Worm (Caenorhabditis elegans) whole organism, L1 larva: ENCODE measurements around the gene ptr-18.
A peak's percentile ranks its signal among the peaks of the same experiment; 100 is the strongest.

Experiments
- alr-1 ChIP-seq: fragments of 200-800 bp; sonication (Bioruptor generic); optimal IDR thresholded peaks from 2 replicates; lab custom pipeline; 2018; ENCODE audit warnings: borderline replicate concordance, mild to moderate bottlenecking, missing genetic modification characterization, missing compliant biosample characterization
- aly-2 ChIP-seq: fragments of 150-350 bp; optimal IDR thresholded peaks from 2 replicates; lab custom pipeline; 2014; ENCODE audit warnings: missing biosample characterization, missing genetic modification characterization
- ama-1 ChIP-seq: fragments of 150-350 bp; optimal IDR thresholded peaks from 2 replicates; lab custom pipeline; 2014
- blmp-1 ChIP-seq: fragments of 150-350 bp; optimal IDR thresholded peaks from 2 replicates; lab custom pipeline; 2014; ENCODE audit warnings: missing biosample characterization, missing genetic modification characterization
- ceh-63 ChIP-seq: fragments of 200-800 bp; sonication (Bioruptor generic); optimal IDR thresholded peaks from 2 replicates; lab custom pipeline; 2018; ENCODE audit warnings: mild to moderate bottlenecking, missing genetic modification characterization, missing compliant biosample characterization
- ceh-8 ChIP-seq: fragments of 200-800 bp; sonication (Bioruptor generic); optimal IDR thresholded peaks from 2 replicates; lab custom pipeline; 2018; ENCODE audit warnings: mild to moderate bottlenecking, missing genetic modification characterization, moderate library complexity, missing compliant biosample characterization
- ceh-88 ChIP-seq: fragments of 200-800 bp; sonication (Bioruptor generic); IDR thresholded peaks from 2 replicates; pipeline ENCODE4 v1.3.6; 2022; ENCODE audit warnings: missing genetic modification characterization, missing compliant biosample characterization
- ceh-90 ChIP-seq: sonication (generic microtip); optimal IDR thresholded peaks from 2 replicates; lab custom pipeline; 2016; ENCODE audit warnings: missing genetic modification characterization, missing compliant biosample characterization
- ces-1 ChIP-seq: fragments of 150-350 bp; optimal IDR thresholded peaks from 2 replicates; lab custom pipeline; 2014; ENCODE audit warnings: missing biosample characterization, missing genetic modification reagents, missing genetic modification characterization
- efl-1 ChIP-seq, 4 experiments: fragments of 150-350 bp; optimal IDR thresholded peaks in 3 of 4; peaks in 1 of 4; 1 replicate in 1 of 4; 2 replicates in 3 of 4; lab custom pipeline; 2014; ENCODE audit warnings: missing biosample characterization in 2 of 4, missing genetic modification characterization in 2 of 4, missing genetic modification reagents in 2 of 4
- elt-2 ChIP-seq: sonication (generic microtip); optimal IDR thresholded peaks from 2 replicates; lab custom pipeline; 2016; ENCODE audit warnings: missing genetic modification characterization, mild to moderate bottlenecking, inconsistent platforms, missing compliant biosample characterization, missing genetic modification reagents
- elt-3 ChIP-seq, 6 experiments: fragments of 150-350 bp in 1 of 6; sonication (generic microtip); optimal IDR thresholded peaks; 2 replicates each; lab custom pipeline; 2017 to 2018; ENCODE audit warnings: missing biosample characterization in 6 of 6, missing genetic modification characterization in 6 of 6, inconsistent platforms in 1 of 6
- fkh-8 ChIP-seq: sonication (generic microtip); optimal IDR thresholded peaks from 2 replicates; lab custom pipeline; 2016; ENCODE audit warnings: mild to moderate bottlenecking, missing genetic modification characterization, missing compliant biosample characterization
- hlh-4 ChIP-seq: sonication (generic microtip); optimal IDR thresholded peaks from 2 replicates; lab custom pipeline; 2016; ENCODE audit warnings: mild to moderate bottlenecking, missing genetic modification characterization, missing compliant biosample characterization
- lin-14 ChIP-seq: fragments of 200-800 bp; sonication (Bioruptor generic); optimal IDR thresholded peaks from 2 replicates; lab custom pipeline; 2018; ENCODE audit warnings: mild to moderate bottlenecking, missing genetic modification characterization, moderate library complexity, missing compliant biosample characterization
- mab-9 ChIP-seq: fragments of 200-800 bp; sonication (Bioruptor generic); IDR thresholded peaks from 2 replicates; pipeline ENCODE4 v1.3.6; 2022; ENCODE audit warnings: missing genetic modification reagents, missing genetic modification characterization, missing compliant biosample characterization
- nhr-20 ChIP-seq: sonication (generic microtip); optimal IDR thresholded peaks from 2 replicates; lab custom pipeline; 2016; ENCODE audit warnings: mild to moderate bottlenecking, missing genetic modification characterization, missing compliant biosample characterization
- nhr-71 ChIP-seq: sonication (generic microtip); optimal IDR thresholded peaks from 2 replicates; lab custom pipeline; 2016; ENCODE audit warnings: mild to moderate bottlenecking, missing genetic modification characterization, moderate library complexity, missing compliant biosample characterization
- nhr-76 ChIP-seq: sonication (generic microtip); optimal IDR thresholded peaks from 2 replicates; lab custom pipeline; 2017; ENCODE audit warnings: missing biosample characterization, missing genetic modification characterization
- nhr-84 ChIP-seq: sonication (generic microtip); optimal IDR thresholded peaks from 2 replicates; lab custom pipeline; 2017; ENCODE audit warnings: missing biosample characterization, missing genetic modification characterization
- nhr-85 ChIP-seq: sonication (generic microtip); peaks from one replicate; lab custom pipeline; 2016; ENCODE audit warnings: missing genetic modification characterization, inconsistent platforms, missing compliant biosample characterization
- pqm-1 ChIP-seq: sonication (generic microtip); optimal IDR thresholded peaks from 3 replicates; lab custom pipeline; 2017; ENCODE audit warnings: missing biosample characterization, missing genetic modification characterization
- rnt-1 ChIP-seq: sonication (generic microtip); optimal IDR thresholded peaks from 2 replicates; lab custom pipeline; 2016; ENCODE audit warnings: mild to moderate bottlenecking, missing genetic modification characterization, moderate library complexity, missing compliant biosample characterization
- snu-23 ChIP-seq: sonication (generic microtip); optimal IDR thresholded peaks from 2 replicates; lab custom pipeline; 2016; ENCODE audit warnings: missing genetic modification characterization, missing compliant biosample characterization
- sup-37 ChIP-seq: fragments of 200-800 bp; sonication (Bioruptor generic); optimal IDR thresholded peaks from 2 replicates; lab custom pipeline; 2018; ENCODE audit warnings: mild to moderate bottlenecking, missing genetic modification characterization, missing compliant biosample characterization
- tbx-2 ChIP-seq: sonication (generic microtip); optimal IDR thresholded peaks from 2 replicates; lab custom pipeline; 2016; ENCODE audit warnings: missing genetic modification characterization, missing compliant biosample characterization
- unc-130 ChIP-seq: fragments of 150-350 bp; optimal IDR thresholded peaks from 2 replicates; lab custom pipeline; 2017; ENCODE audit warnings: missing biosample characterization, missing genetic modification characterization, inconsistent platforms
- unc-98 ChIP-seq: fragments of 200-800 bp; sonication (Bioruptor generic); IDR thresholded peaks from 2 replicates; pipeline ENCODE4 v1.3.6; 2022; ENCODE audit warnings: missing genetic modification characterization, missing compliant biosample characterization
- vab-15 ChIP-seq: sonication (generic microtip); optimal IDR thresholded peaks from 2 replicates; lab custom pipeline; 2017; ENCODE audit warnings: missing genotype, mild to moderate bottlenecking, missing genetic modification characterization, missing compliant biosample characterization
- zag-1 ChIP-seq: fragments of 150-350 bp; optimal IDR thresholded peaks from 2 replicates; lab custom pipeline; 2014; ENCODE audit warnings: missing biosample characterization, missing genetic modification characterization
- zip-4 ChIP-seq: fragments of 200-800 bp; sonication (Bioruptor generic); optimal IDR thresholded peaks from 2 replicates; lab custom pipeline; 2018; ENCODE audit warnings: mild to moderate bottlenecking, missing genetic modification characterization, moderate library complexity, missing compliant biosample characterization
- ztf-11 ChIP-seq, 2 experiments: sonication (generic microtip); optimal IDR thresholded peaks; 2 replicates each; lab custom pipeline; 2016 to 2017; ENCODE audit warnings: missing genetic modification characterization in 2 of 2, missing biosample characterization in 1 of 2, missing compliant biosample characterization in 1 of 2

ptr-18 gene

DNA sequence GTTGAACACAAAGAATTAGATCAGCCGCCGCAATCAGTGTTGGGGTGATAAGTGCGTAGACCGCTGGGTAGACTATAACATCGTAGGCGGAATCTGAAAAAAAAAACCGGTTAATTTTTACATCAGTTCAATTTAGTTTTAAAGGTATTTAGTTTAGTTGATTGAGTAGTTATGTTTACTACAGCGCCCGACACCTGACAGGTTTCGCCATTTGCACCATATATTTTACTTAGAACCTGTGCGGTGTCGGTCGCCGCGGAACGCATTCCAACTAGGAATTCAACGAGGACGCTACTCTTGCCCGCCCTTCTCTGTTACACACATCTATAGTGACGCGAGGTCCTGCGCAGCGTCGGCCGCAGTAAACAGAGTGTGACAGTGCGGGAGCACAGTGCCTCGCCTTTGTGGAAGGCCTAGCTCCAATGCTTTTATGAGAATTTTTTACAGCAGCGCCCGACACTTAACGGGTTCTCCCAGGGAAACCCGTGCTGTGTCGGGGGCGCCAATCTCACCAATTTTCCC, 3.2 kb downstream of the ptr-18 start:
- TF ChIP-seq unc-130 (tag; lab: Kevin White, UChicago): no peak
- no peak for TF ChIP-seq nhr-84
- TF ChIP-seq mab-9 (GFP tag; lab: Robert Waterston, UW): no peak
- no peak for TF ChIP-seq elt-3 (tag; optimal IDR thresholded peaks at IDR 0.05; lab: Kevin White, UChicago)
- TF ChIP-seq ceh-63: no peak
- TF ChIP-seq alr-1 (tag; lab: Kevin White, UChicago): no peak
- TF ChIP-seq aly-2: no peak
- TF ChIP-seq nhr-76: no peak
- TF ChIP-seq unc-98 (GFP tag; lab: Robert Waterston, UW): no peak
- no peak for TF ChIP-seq ztf-11 (tag; optimal IDR thresholded peaks at IDR 0.05; lab: Kevin White, UChicago)
- no peak for TF ChIP-seq ces-1 (GFP tag; lab: Kevin White, UChicago)

DNA sequence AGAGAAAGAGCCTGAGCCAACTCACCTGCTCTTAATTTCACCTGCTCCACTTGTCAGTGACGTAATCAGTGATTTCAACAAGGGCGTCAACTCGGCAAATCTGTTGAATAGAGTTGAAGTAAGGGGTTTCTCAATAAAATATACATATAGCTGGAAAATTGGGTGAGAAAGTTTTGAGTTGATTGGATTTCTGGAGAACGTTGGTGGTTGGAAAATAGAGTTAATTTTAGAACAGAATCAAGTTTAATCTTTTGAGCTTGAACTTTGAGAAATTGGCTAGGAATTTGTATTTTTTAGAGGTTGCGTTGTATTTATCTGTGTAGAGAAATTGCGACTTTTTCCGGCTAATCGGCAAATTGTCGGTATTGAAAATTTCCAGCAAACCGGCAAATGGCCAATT, 4.3 kb downstream of the ptr-18 start, which contains the start of gene Y38F1A.4:
Gene Y38F1A.4 (minus strand): TSS at position 101 of the 400 bp plus-strand sequence.
- TF ChIP-seq hlh-4 (tag; lab: Kevin White, UChicago) (peak; percentile 82), ama-1 (lab: Kevin White, UChicago) (no peak)

DNA sequence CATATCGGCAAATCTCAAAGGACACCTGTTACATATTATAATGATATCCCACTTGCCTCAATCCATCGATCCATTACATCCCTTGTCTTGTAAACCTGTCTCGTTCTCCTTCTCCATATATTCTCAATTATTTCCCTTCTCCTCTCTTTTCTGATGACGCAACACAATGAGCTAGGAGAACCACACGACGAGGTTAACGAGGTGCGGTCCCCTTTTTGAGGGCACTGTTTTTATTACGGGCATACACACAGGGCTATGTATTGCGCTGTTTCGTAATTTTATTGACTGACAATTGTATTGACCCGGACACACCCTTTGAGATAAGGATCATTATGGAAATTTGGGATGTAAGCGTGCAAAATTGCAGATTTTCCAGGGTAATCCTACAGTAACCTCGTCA, 13.3 kb downstream of the ptr-18 start:
- TF ChIP-seq ceh-8 (GFP tag; lab: Kevin White, UChicago): no peak
- peak; percentile 52 for TF ChIP-seq nhr-85 (tag; lab: Kevin White, UChicago)

DNA sequence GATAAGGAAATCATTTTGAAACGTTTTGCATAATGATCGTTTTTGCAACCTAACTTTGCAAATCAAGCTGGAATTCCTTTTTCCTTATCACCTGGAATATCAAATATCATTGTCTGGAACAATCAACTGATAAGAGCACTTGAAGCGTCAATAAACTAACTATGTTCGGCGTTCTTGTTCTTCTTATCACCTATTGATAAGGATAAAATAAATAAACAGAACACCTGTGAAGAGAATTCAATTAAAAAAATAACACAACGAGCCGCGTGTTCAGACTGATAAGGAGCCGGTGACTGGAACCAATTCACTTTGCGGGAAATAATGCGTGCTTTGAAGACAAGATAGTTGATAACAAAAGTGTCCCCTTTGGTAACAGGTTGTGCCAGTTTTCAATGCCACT, 14.9 kb downstream of the ptr-18 start, which contains the start of gene cyd-1:
Gene cyd-1 (plus strand): TSS at position 380 of the 400 bp plus-strand sequence.
- no peak for TF ChIP-seq nhr-71 (tag; lab: Kevin White, UChicago)
- no peak for TF ChIP-seq alr-1 (tag; lab: Kevin White, UChicago)
- peak; percentile 96 for TF ChIP-seq elt-2 (tag; lab: Kevin White, UChicago)
- TF ChIP-seq zag-1 (tag; lab: Kevin White, UChicago): no peak
- peak; percentile 27 for TF ChIP-seq lin-14 (GFP tag; lab: Kevin White, UChicago)
- TF ChIP-seq efl-1 (optimal IDR thresholded peaks at IDR 0.05; lab: Kevin White, UChicago): no peak
- peak in 1 of 2 experiments; percentile 58 for TF ChIP-seq efl-1 (GFP tag; optimal IDR thresholded peaks at IDR 0.05 in 1 of 2; lab: Kevin White, UChicago)
- TF ChIP-seq pqm-1: peak; percentile 34

DNA sequence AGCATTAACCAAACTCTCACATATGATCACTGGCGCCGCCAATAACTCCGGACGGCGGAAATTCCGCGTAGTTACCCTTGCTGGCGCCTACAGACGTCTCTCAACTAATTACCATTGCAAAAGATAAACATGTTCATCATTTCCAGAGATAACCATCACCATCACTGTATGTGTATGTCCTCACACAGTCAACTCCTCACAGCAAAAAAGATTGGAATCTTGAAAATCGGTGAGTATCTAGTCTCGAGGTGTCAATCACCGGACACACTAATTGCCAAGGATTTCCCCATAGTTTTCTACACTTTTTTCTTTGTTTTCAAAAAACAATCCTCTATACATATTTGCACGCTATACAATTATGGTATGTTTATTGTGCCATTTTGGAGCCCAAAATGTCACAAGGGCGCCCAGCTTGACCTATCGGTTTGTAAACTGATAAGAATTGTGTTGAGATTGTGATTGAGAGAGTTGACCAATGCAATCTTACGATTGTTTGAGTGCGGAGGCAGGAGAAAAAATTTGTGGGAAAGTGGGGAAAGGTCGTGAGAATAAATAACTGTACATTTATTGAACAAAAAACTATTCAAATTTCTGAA, 16.7 kb downstream of the ptr-18 start:
- TF ChIP-seq tbx-2 (tag; lab: Kevin White, UChicago) (no peak), zip-4 (GFP tag; lab: Kevin White, UChicago) (no peak), snu-23 (GFP tag; lab: Kevin White, UChicago) (peak; percentile 12), nhr-20 (peak; percentile 30), vab-15 (no peak), ceh-88 (GFP tag; lab: Robert Waterston, UW) (no peak), blmp-1 (peak; percentile 25), nhr-85 (tag; lab: Kevin White, UChicago) (peak; percentile 93), lin-14 (GFP tag; lab: Kevin White, UChicago) (peak; percentile 54), elt-2 (tag; lab: Kevin White, UChicago) (peak; percentile 71), rnt-1 (peak; percentile 20)

DNA sequence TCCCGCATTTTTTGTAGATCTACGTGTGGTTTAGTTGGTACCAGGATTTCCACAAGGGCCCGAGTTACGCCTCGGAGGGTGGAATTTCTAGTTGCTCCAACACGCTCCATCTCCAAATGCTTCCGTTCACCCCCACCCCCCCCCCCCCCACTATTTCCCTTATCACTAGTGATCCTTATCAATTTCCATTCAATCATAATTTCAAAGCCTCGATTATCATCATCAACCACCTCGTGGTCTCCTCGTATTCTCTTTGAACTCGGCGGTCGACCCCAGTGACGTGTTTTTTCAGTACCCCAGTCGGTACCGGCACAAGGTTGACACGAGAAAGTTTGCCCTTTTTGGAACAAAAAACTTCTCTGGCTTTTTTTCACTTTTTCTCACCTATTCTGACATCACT, 17.5 kb downstream of the ptr-18 start:
- TF ChIP-seq ceh-90 (tag; lab: Kevin White, UChicago): no peak
- TF ChIP-seq fkh-8 (tag; lab: Kevin White, UChicago): no peak
- TF ChIP-seq tbx-2 (tag; lab: Kevin White, UChicago): no peak
- TF ChIP-seq elt-2 (tag; lab: Kevin White, UChicago): peak; percentile 65
- no peak for TF ChIP-seq sup-37 (GFP tag; lab: Kevin White, UChicago)
- no peak for TF ChIP-seq ceh-88 (GFP tag; lab: Robert Waterston, UW)
